Fruit fly (Drosophila melanogaster) whole organism, wandering third instar larva: ENCODE results near the gene Kots.
A peak's percentile ranks its signal among the peaks of the same experiment; 100 is the strongest.

Experiments used
- Abd-B ChIP-seq: fragments of >200 bp; optimal IDR thresholded peaks from 2 replicates; lab custom pipeline; 2017; ENCODE audit warnings: missing biosample characterization, missing genetic modification characterization
- CG32264 ChIP-seq: fragments of 200-800 bp; sonication (Bioruptor generic); optimal IDR thresholded peaks from 2 replicates; lab custom pipeline; 2016; ENCODE audit warnings: missing biosample characterization, missing genetic modification characterization
- CG9705 ChIP-seq: fragments of 200-800 bp; sonication (Bioruptor generic); optimal IDR thresholded peaks from 2 replicates; lab custom pipeline; 2018; ENCODE audit warnings: missing biosample characterization, mild to moderate bottlenecking, missing genetic modification characterization
- CrebA ChIP-seq: fragments of 200-800 bp; sonication (Bioruptor generic); optimal IDR thresholded peaks from 2 replicates; lab custom pipeline; 2016; ENCODE audit warnings: missing biosample characterization, mild to moderate bottlenecking, missing genetic modification characterization, borderline replicate concordance
- Dfd ChIP-seq: fragments of >200 bp; optimal IDR thresholded peaks from 2 replicates; lab custom pipeline; 2017; ENCODE audit warnings: missing biosample characterization, missing genetic modification characterization
- Dif ChIP-seq: fragments of 200-275, 200-300 bp; sonication (Bioruptor generic); optimal IDR thresholded peaks from 2 replicates; lab custom pipeline; 2018; ENCODE audit warnings: missing biosample characterization, missing genetic modification characterization; ENCODE audit not compliant: partially characterized antibody
- GATAd ChIP-seq: sonication (Bioruptor generic); optimal IDR thresholded peaks from 2 replicates; lab custom pipeline; 2016; ENCODE audit warnings: missing biosample characterization, missing genetic modification characterization
- HLH106 ChIP-seq: fragments of 200-800 bp; optimal IDR thresholded peaks from 3 replicates; lab custom pipeline; 2019; ENCODE audit warnings: missing biosample characterization, mild to moderate bottlenecking, missing genetic modification characterization, moderate library complexity
- Hnf4 ChIP-seq: fragments of 200-800 bp; sonication (Bioruptor generic); optimal IDR thresholded peaks from 2 replicates; lab custom pipeline; 2016; ENCODE audit warnings: missing biosample characterization, mild to moderate bottlenecking, missing genetic modification characterization
- Hr78 ChIP-seq: fragments of >200 bp; optimal IDR thresholded peaks from 2 replicates; lab custom pipeline; 2017; ENCODE audit warnings: missing biosample characterization, missing genetic modification characterization
- Hr83 ChIP-seq: fragments of 200-300 bp; sonication (Bioruptor generic); optimal IDR thresholded peaks from 2 replicates; lab custom pipeline; 2016; ENCODE audit warnings: missing biosample characterization, mild to moderate bottlenecking, missing genetic modification characterization, moderate library complexity; ENCODE audit not compliant: poor library complexity, severe bottlenecking
- Jra ChIP-seq: sonication (Bioruptor generic); optimal IDR thresholded peaks from 2 replicates; lab custom pipeline; 2016; ENCODE audit warnings: missing biosample characterization, missing genetic modification characterization
- Myc ChIP-seq: fragments of >200 bp; optimal IDR thresholded peaks from 2 replicates; lab custom pipeline; 2017
- OdsH ChIP-seq: fragments of 200-800 bp; sonication (Bioruptor generic); optimal IDR thresholded peaks from 2 replicates; lab custom pipeline; 2016; ENCODE audit warnings: missing biosample characterization, mild to moderate bottlenecking, missing genetic modification characterization
- Rel ChIP-seq, 2 experiments: fragments of 200-800 bp; sonication (Bioruptor generic) in 1 of 2; optimal IDR thresholded peaks; 2 replicates in 1 of 2; 3 replicates in 1 of 2; lab custom pipeline; 2016 to 2019; ENCODE audit warnings: mild to moderate bottlenecking in 2 of 2, missing biosample characterization in 2 of 2, missing genetic modification characterization in 2 of 2, moderate library complexity in 1 of 2
- Sp1 ChIP-seq: fragments of 200-800 bp; sonication (Bioruptor generic); optimal IDR thresholded peaks from 3 replicates; lab custom pipeline; 2019; ENCODE audit warnings: missing biosample characterization, mild to moderate bottlenecking, missing genetic modification characterization, moderate library complexity
- Vsx2 ChIP-seq: fragments of 200-300, 225-300 bp; sonication (Bioruptor generic); optimal IDR thresholded peaks from 2 replicates; lab custom pipeline; 2018; ENCODE audit warnings: missing biosample characterization, missing genetic modification characterization; ENCODE audit not compliant: partially characterized antibody
- br ChIP-seq: fragments of 200-800 bp; sonication (Bioruptor generic); optimal IDR thresholded peaks from 2 replicates; lab custom pipeline; 2016; ENCODE audit warnings: missing biosample characterization, missing genetic modification characterization
- brk ChIP-seq: fragments of 200-800 bp; sonication (Bioruptor generic); optimal IDR thresholded peaks from 2 replicates; lab custom pipeline; 2016; ENCODE audit warnings: missing biosample characterization, mild to moderate bottlenecking, missing genetic modification characterization
- dl ChIP-seq, 2 experiments: fragments of 175-275, 200-275 bp in 1 of 2; fragments of 200-275 bp in 1 of 2; sonication (Bioruptor generic); optimal IDR thresholded peaks; lab custom pipeline; 2018; ENCODE audit warnings: mild to moderate bottlenecking in 2 of 2, missing biosample characterization in 2 of 2, missing genetic modification characterization in 2 of 2, moderate library complexity in 2 of 2; ENCODE audit not compliant: partially characterized antibody in 2 of 2, insufficient read depth in 1 of 2
- dmrt93B ChIP-seq: fragments of 200-800 bp; sonication (Bioruptor generic); optimal IDR thresholded peaks from 2 replicates; lab custom pipeline; 2018; ENCODE audit warnings: missing biosample characterization, mild to moderate bottlenecking, missing genetic modification characterization
- ey ChIP-seq: fragments of 200-800 bp; sonication (Bioruptor generic); optimal IDR thresholded peaks from 2 replicates; lab custom pipeline; 2016; ENCODE audit warnings: missing biosample characterization, missing genetic modification characterization
- fru ChIP-seq: fragments of 200-800 bp; sonication (Bioruptor generic); optimal IDR thresholded peaks from 3 replicates; lab custom pipeline; 2016; ENCODE audit warnings: missing biosample characterization, mild to moderate bottlenecking, missing genetic modification characterization
- h ChIP-seq: fragments of 200-800 bp; sonication (Bioruptor generic); optimal IDR thresholded peaks from 3 replicates; lab custom pipeline; 2016; ENCODE audit warnings: missing biosample characterization, mild to moderate bottlenecking, missing genetic modification characterization
- jim ChIP-seq: fragments of 175-275, 200-325 bp; sonication (Bioruptor generic); optimal IDR thresholded peaks from 2 replicates; lab custom pipeline; 2016; ENCODE audit warnings: missing biosample characterization, mild to moderate bottlenecking, missing genetic modification characterization
- lola ChIP-seq: fragments of >200 bp; optimal IDR thresholded peaks from 2 replicates; lab custom pipeline; 2017; ENCODE audit warnings: missing biosample characterization, missing genetic modification characterization
- pan ChIP-seq: fragments of >200 bp; optimal IDR thresholded peaks from 2 replicates; lab custom pipeline; 2017
- psq ChIP-seq: fragments of 200-800 bp; sonication (Bioruptor generic); optimal IDR thresholded peaks from 3 replicates; lab custom pipeline; 2017; ENCODE audit warnings: missing biosample characterization, mild to moderate bottlenecking, missing genetic modification characterization, moderate library complexity
- rgr ChIP-seq: fragments of 200-800 bp; sonication (Bioruptor generic); optimal IDR thresholded peaks from 3 replicates; lab custom pipeline; 2016; ENCODE audit warnings: missing biosample characterization, mild to moderate bottlenecking, missing genetic modification characterization
- sage ChIP-seq: fragments of 200-800 bp; sonication (Bioruptor generic); optimal IDR thresholded peaks from 2 replicates; lab custom pipeline; 2016; ENCODE audit warnings: missing biosample characterization, mild to moderate bottlenecking, missing genetic modification characterization
- sv ChIP-seq: fragments of 200-800 bp; sonication (Bioruptor generic); optimal IDR thresholded peaks from 3 replicates; lab custom pipeline; 2016; ENCODE audit warnings: missing biosample characterization, missing genetic modification characterization
- tai ChIP-seq: sonication (Bioruptor generic); optimal IDR thresholded peaks from 2 replicates; lab custom pipeline; 2016; ENCODE audit warnings: missing biosample characterization, missing genetic modification characterization
- usp ChIP-seq: fragments of >200 bp; optimal IDR thresholded peaks from 2 replicates; lab custom pipeline; 2017; ENCODE audit warnings: missing biosample characterization, missing genetic modification characterization
- woc ChIP-seq: sonication (Bioruptor generic); optimal IDR thresholded peaks from 2 replicates; lab custom pipeline; 2016; ENCODE audit warnings: missing biosample characterization, mild to moderate bottlenecking, missing genetic modification characterization

The Kots gene

DNA sequence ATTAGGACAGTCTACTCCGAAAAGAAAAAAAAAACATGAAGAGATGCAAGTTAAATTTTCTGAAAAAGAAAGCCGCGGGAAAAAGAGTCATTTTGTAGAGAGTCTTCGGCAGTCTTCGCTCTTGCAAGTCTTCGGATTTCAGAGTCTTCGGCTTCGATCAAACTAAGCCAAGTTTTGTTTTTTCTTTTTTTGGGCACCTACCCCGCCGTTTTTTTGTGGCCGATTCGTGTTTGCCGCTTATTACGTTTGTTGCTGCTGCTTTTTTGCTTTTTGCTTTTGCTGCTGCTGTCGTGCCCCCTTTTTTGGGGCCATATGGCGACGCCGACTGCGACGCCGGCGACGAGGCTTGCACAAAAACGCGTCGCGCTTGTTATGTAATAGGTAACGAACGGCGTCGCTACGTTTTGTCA is 28.2 kb upstream of the Kots start:
- TF ChIP-seq ey (GFP tag; lab: Kevin White, UChicago): no peak
- peak; percentile 53 for TF ChIP-seq jim (GFP tag; lab: Kevin White, UChicago)
- TF ChIP-seq woc (GFP tag; lab: Kevin White, UChicago): no peak
- TF ChIP-seq HLH106 (tag; lab: Kevin White, UChicago): no peak
- TF ChIP-seq usp (GFP tag; lab: Kevin White, UChicago): no peak
- no peak for TF ChIP-seq CG32264 (GFP tag; lab: Kevin White, UChicago)
- no peak for TF ChIP-seq tai
- no peak for TF ChIP-seq lola (GFP tag; lab: Kevin White, UChicago)
- TF ChIP-seq sv (GFP tag; lab: Kevin White, UChicago): no peak

DNA sequence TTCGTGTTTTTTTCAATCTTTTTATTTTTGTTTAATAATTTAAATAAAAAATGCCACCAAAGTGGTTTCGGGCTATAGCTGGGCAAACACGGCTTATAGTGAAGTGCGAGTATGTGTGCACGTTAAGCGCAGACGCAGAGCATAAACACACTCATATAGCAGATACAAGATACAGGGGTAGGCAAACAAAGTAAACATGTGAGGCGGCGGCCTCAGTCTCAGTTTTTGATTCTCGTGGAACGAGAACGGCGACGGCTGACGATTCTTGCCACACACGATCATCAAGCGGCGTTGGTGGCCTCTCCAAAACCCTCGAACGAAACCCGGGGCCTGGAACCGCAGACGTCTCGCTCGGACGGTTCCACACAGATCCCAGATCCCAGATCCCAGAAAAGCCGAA is 26.1 kb upstream of the Kots start:
- no peak for TF ChIP-seq Hr78 (GFP tag; lab: Kevin White, UChicago)
- TF ChIP-seq Hr83 (GFP tag; lab: Kevin White, UChicago): peak; percentile 17

DNA sequence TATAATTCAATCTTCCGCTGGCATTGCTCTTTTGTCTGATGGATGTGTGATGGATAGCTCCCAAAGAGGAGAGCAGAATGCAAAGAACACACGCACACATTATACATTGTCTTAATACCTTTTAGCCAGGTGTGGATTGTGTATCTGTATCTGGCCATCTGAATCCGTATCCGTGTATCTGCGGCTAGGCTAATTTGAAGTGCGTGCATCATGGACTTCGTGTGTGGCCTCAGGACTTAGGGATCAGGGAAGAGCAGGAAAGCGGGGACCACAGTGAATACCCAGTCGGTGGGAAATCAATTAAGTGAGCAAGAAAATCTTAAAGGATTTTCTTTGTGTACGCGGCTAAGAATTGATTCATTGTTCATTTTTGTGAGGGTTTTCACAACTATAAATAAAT is 25.5 kb upstream of the Kots start:
- TF ChIP-seq CG32264 (GFP tag; lab: Kevin White, UChicago): no peak
- TF ChIP-seq CG9705 (GFP tag; lab: Kevin White, UChicago): no peak
- no peak for TF ChIP-seq dmrt93B (GFP tag; lab: Kevin White, UChicago)
- TF ChIP-seq woc (GFP tag; lab: Kevin White, UChicago): no peak
- TF ChIP-seq Vsx2: no peak
- TF ChIP-seq lola (GFP tag; lab: Kevin White, UChicago): no peak
- no peak for TF ChIP-seq Dfd
- no peak for TF ChIP-seq Jra (GFP tag; lab: Kevin White, UChicago)
- no peak for TF ChIP-seq Hr83 (GFP tag; lab: Kevin White, UChicago)
- no peak for TF ChIP-seq sage (GFP tag; lab: Kevin White, UChicago)
- no peak for TF ChIP-seq tai
- TF ChIP-seq Dif (GFP tag; lab: Kevin White, UChicago): no peak
- TF ChIP-seq psq (GFP tag; lab: Kevin White, UChicago): no peak

DNA sequence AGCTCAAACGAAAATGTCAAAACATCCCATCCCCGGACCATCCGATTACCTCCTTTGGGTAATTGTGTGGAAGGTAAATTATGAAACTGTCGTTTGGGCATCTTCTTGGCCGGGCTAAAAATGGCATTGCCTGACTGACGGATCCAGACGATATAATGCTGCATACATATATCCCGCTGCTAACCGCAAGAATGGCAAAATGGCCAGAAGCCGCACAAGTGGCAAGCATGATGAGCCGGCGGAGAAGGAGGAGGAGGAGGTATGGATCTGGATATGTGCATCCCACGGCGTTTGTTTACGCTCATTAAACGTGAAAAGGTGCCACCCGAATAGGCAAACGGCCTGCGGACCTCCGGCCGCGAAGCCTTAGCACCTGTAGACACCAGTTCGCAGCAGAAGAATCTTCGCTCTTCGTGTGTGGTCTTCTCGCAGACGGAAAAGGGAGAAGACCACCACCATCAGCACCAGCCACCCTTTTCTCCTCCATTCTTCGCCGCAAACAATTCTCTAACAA is 25.0 kb upstream of the Kots start:
- TF ChIP-seq CG9705 (GFP tag; lab: Kevin White, UChicago) (no peak), rgr (GFP tag; lab: Kevin White, UChicago) (no peak), Myc (lab: Kevin White, UChicago) (no peak), Hnf4 (GFP tag; lab: Kevin White, UChicago) (no peak), OdsH (GFP tag; lab: Kevin White, UChicago) (no peak), Abd-B (GFP tag; lab: Kevin White, UChicago) (no peak), br (GFP tag; lab: Kevin White, UChicago) (no peak), CrebA (no peak), h (no peak), woc (GFP tag; lab: Kevin White, UChicago) (no peak), Dif (GFP tag; lab: Kevin White, UChicago) (no peak)
- TF ChIP-seq, all 38 proteins: peak for 0

DNA sequence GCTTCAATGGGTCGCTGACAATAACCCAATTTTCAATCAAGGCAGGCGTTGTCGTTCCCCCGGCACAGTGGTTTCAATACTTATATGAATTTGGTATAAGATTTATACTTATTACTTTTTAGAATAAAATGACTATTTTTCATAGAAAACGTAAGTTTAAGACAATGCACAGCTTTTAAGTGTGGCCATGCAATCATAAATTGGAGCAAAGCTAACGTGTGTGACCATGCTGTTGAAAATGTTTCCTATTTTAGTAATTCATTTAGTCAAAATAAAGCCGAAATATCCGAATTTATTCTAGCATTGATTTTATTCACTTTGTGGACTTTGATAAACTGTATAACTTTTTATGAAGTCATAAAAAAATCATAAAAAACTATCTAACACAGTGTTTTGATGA is 22.7 kb upstream of the Kots start:
- no peak for TF ChIP-seq Sp1 (GFP tag; lab: Kevin White, UChicago)
- no peak for TF ChIP-seq pan (lab: Kevin White, UChicago)
- no peak for TF ChIP-seq Myc (lab: Kevin White, UChicago)
- no peak for TF ChIP-seq ey (GFP tag; lab: Kevin White, UChicago)
- TF ChIP-seq psq (GFP tag; lab: Kevin White, UChicago): no peak
- no peak for TF ChIP-seq Hnf4 (GFP tag; lab: Kevin White, UChicago)
- TF ChIP-seq usp (GFP tag; lab: Kevin White, UChicago): no peak
- TF ChIP-seq dl (GFP tag; optimal IDR thresholded peaks at IDR 0.05; lab: Kevin White, UChicago; ENCODE audit: insufficient read depth in 1 of 2, partially characterized antibody in 2 of 2): no peak
- no peak for TF ChIP-seq tai
- TF ChIP-seq fru (GFP tag; lab: Kevin White, UChicago): no peak
- no peak for TF ChIP-seq Jra (GFP tag; lab: Kevin White, UChicago)
- TF ChIP-seq brk (GFP tag; lab: Kevin White, UChicago): no peak
- no peak for TF ChIP-seq GATAd (GFP tag; lab: Kevin White, UChicago)
- TF ChIP-seq Hr83 (GFP tag; lab: Kevin White, UChicago): no peak
- no peak for TF ChIP-seq OdsH (GFP tag; lab: Kevin White, UChicago)
- TF ChIP-seq Rel (GFP tag; optimal IDR thresholded peaks at IDR 0.05; lab: Kevin White, UChicago): no peak
- no peak for TF ChIP-seq Rel (tag; optimal IDR thresholded peaks at IDR 0.05; lab: Kevin White, UChicago)
- TF ChIP-seq CG32264 (GFP tag; lab: Kevin White, UChicago): no peak
- no peak for TF ChIP-seq jim (GFP tag; lab: Kevin White, UChicago)
- TF ChIP-seq Dif (GFP tag; lab: Kevin White, UChicago): no peak
- no peak for TF ChIP-seq lola (GFP tag; lab: Kevin White, UChicago)
